Worm (Caenorhabditis elegans): ENCODE data around the gene chil-17.

- no peak for TF ChIP-seq tbx-11 (GFP tag; IDR thresholded peaks at IDR 0.05)
- TF ChIP-seq ama-1 (optimal IDR thresholded peaks at IDR 0.05) = no peak
- no peak for TF ChIP-seq tbx-37 (GFP tag; conservative IDR thresholded peaks at IDR 0.05)
- no peak for TF ChIP-seq pes-1 (GFP tag; IDR thresholded peaks at IDR 0.05)
- no peak for TF ChIP-seq hmg-4 (GFP tag; optimal IDR thresholded peaks at IDR 0.05)
- no peak for TF ChIP-seq ets-7 (tag; optimal IDR thresholded peaks at IDR 0.05)
These were observed 1.1 kb downstream of the chil-17 start for ce11 chrII:9438853-9439252.
